Fruit fly (Drosophila melanogaster) whole organism, adult: ENCODE data around the gene Mrp5.

ENCODE experiments used
- CG12768 ChIP-seq: fragments of 200-800 bp; sonication (Bioruptor generic); optimal IDR thresholded peaks from 2 replicates; lab custom pipeline; 2017; ENCODE audit warnings: missing biosample characterization, missing genetic modification characterization, mild to moderate bottlenecking, moderate library complexity, missing genetic modification reagents
- CG1620 ChIP-seq: fragments of 200-800 bp; sonication (Bioruptor generic); optimal IDR thresholded peaks from 2 replicates; lab custom pipeline; 2016; ENCODE audit warnings: missing biosample characterization, missing genetic modification characterization
- CG7045 ChIP-seq: fragments of 200-800 bp; sonication (Bioruptor generic); optimal IDR thresholded peaks from 2 replicates; lab custom pipeline; 2017; ENCODE audit warnings: missing biosample characterization, mild to moderate bottlenecking, missing genetic modification characterization
- CG7101 ChIP-seq: fragments of 200-800 bp; sonication (Bioruptor generic); optimal IDR thresholded peaks from 2 replicates; lab custom pipeline; 2018; ENCODE audit warnings: missing biosample characterization, mild to moderate bottlenecking, missing genetic modification characterization, moderate library complexity
- Mnt ChIP-seq: fragments of 200-800 bp; sonication (Bioruptor generic); optimal IDR thresholded peaks from 2 replicates; lab custom pipeline; 2016; ENCODE audit warnings: missing biosample characterization, mild to moderate bottlenecking, missing genetic modification characterization
- bab1 ChIP-seq: fragments of 200-800 bp; sonication (Bioruptor generic); optimal IDR thresholded peaks from 3 replicates; lab custom pipeline; 2019; ENCODE audit warnings: missing biosample characterization, mild to moderate bottlenecking, missing genetic modification characterization, moderate library complexity
- cnc ChIP-seq, 2 experiments: fragments of >200 bp; optimal IDR thresholded peaks; 2 replicates each; lab custom pipeline; 2017
- kay ChIP-seq: fragments of 200-800 bp; sonication (Bioruptor generic); peaks from one replicate; lab custom pipeline; 2016; ENCODE audit warnings: missing biosample characterization, missing genetic modification characterization, borderline replicate concordance
- ovo ChIP-seq: fragments of 200-800 bp; sonication (Bioruptor generic); optimal IDR thresholded peaks from 2 replicates; lab custom pipeline; 2016; ENCODE audit warnings: missing biosample characterization, missing genetic modification characterization
- pad ChIP-seq: fragments of 200-800 bp; sonication (Bioruptor generic); optimal IDR thresholded peaks from 3 replicates; lab custom pipeline; 2017; ENCODE audit warnings: missing biosample characterization, missing genetic modification characterization, mild to moderate bottlenecking, moderate library complexity, missing genetic modification reagents

dm6 chr3R:19905932-19906439 lies 30.5 kb upstream of the Mrp5 start:
- TF ChIP-seq ovo (GFP tag; lab: Kevin White, UChicago) (peak; percentile 51), cnc (optimal IDR thresholded peaks at IDR 0.05; lab: Kevin White, UChicago) (no peak), Mnt (GFP tag; lab: Kevin White, UChicago) (peak; percentile 78), CG1620 (GFP tag; lab: Kevin White, UChicago) (peak; percentile 67), kay (GFP tag; lab: Kevin White, UChicago) (no peak), pad (GFP tag; lab: Kevin White, UChicago) (peak; percentile 53), bab1 (GFP tag; lab: Kevin White, UChicago) (peak; percentile 38), CG12768 (GFP tag; lab: Kevin White, UChicago) (peak; percentile 87), CG7101 (peak; percentile 88), CG7045 (peak; percentile 70)
